Fruit fly (Drosophila melanogaster): ENCODE results near the gene Hakai.

The Hakai gene

DNA sequence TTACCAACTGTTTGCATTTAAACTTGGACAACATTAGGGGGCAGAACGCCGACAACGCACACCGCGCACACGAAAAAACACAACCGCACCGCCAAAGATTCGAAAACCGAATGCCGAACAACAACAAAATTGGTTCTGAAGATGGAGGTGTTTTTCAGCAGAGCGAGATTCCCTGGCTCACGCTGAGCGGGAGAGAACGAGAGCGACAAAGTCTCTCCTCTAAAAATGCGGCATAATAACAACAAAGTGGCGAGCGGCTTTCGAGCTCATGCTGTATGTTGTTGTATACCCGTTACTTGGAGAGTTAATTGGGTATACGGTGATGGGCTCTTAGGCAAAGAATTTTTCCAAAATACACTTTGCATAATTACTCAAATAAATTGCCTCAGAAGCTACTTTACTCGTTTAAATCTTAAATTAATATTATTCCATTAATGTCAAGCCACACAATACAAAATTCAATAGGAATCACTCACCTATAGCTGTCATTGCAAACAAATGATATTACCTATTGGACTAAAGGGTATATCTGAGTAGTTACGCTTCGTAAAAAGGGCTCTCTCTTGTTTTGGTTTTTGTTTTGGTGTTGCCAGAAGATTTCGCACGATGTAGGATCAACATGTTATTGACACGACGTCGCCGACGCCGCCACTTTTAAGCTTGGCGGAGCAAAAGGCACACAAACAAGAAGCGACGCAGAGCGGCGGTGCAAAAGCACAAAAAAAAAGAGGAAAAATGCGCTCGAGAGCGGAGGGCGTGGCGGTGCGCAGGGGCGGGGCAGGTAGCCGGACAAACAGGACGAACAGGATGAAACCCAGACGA is 9.6 kb downstream of the Hakai start (continued):
- TF ChIP-seq mam (GFP tag; optimal IDR thresholded peaks at IDR 0.05) (peak; percentile 73), esg (GFP tag; conservative IDR thresholded peaks at IDR 0.05) (peak; percentile 56), CG18619 (GFP tag; optimal IDR thresholded peaks at IDR 0.05) (peak; percentile 52), dpn (GFP tag; optimal IDR thresholded peaks at IDR 0.05) (peak; percentile 56 to 68), repo (GFP tag; optimal IDR thresholded peaks at IDR 0.05) (no peak), unc-4 (GFP tag; IDR thresholded peaks at IDR 0.05; ENCODE audit: partially characterized antibody) (no peak), CG12942 (GFP tag; optimal IDR thresholded peaks at IDR 0.05) (peak; percentile 28), E2f1 (GFP tag; IDR thresholded peaks at IDR 0.05) (peak; percentile 41; the same call in 1 of the 2 replicates), CG18599 (GFP tag; optimal IDR thresholded peaks at IDR 0.05) (peak; percentile 87), Atf6 (GFP tag; IDR thresholded peaks at IDR 0.05) (peak; percentile 65), Jarid2 (GFP tag; optimal IDR thresholded peaks at IDR 0.05) (no peak), Ssrp (tag; optimal IDR thresholded peaks at IDR 0.05) (peak; percentile 56), gce (GFP tag; IDR thresholded peaks at IDR 0.05) (no peak), Elba2 (GFP tag; optimal IDR thresholded peaks at IDR 0.05) (peak; percentile 69), CG16813 (GFP tag; IDR thresholded peaks at IDR 0.05; ENCODE audit: partially characterized antibody) (no peak), CG4820 (GFP tag; optimal IDR thresholded peaks at IDR 0.05) (peak; percentile 24), Scr (GFP tag; IDR thresholded peaks at IDR 0.05; ENCODE audit: partially characterized antibody) (no peak), Doc2 (GFP tag; IDR thresholded peaks at IDR 0.05) (no peak), Atf3 (GFP tag; optimal IDR thresholded peaks at IDR 0.05) (no peak), sd (tag; optimal IDR thresholded peaks at IDR 0.05) (no peak), br (optimal IDR thresholded peaks at IDR 0.05) (no peak), fd3F (GFP tag; optimal IDR thresholded peaks at IDR 0.05) (peak; percentile 56), fd64A (GFP tag; optimal IDR thresholded peaks at IDR 0.05) (no peak), CG6854 (GFP tag; optimal IDR thresholded peaks at IDR 0.05) (peak; percentile 51), ci (GFP tag; IDR thresholded peaks at IDR 0.05) (no peak), ranshi (GFP tag; IDR thresholded peaks at IDR 0.05) (peak; percentile 68), CG8478 (optimal IDR thresholded peaks at IDR 0.05) (no peak), Oli (tag; optimal IDR thresholded peaks at IDR 0.05) (peak; percentile 63), CG18764 (GFP tag; optimal IDR thresholded peaks at IDR 0.05) (peak; percentile 23), CG4854 (GFP tag; optimal IDR thresholded peaks at IDR 0.05) (peak; percentile 51), unpg (GFP tag; optimal IDR thresholded peaks at IDR 0.05) (peak; percentile 62), run (tag; optimal IDR thresholded peaks at IDR 0.05) (no peak), Mad (GFP tag; optimal IDR thresholded peaks at IDR 0.05) (peak; percentile 38), pho (GFP tag; optimal IDR thresholded peaks at IDR 0.05) (peak; percentile 65), Ravus (GFP tag; IDR thresholded peaks at IDR 0.05) (no peak), Hr39 (optimal IDR thresholded peaks at IDR 0.05) (no peak), CG2712 (tag; optimal IDR thresholded peaks at IDR 0.05) (peak; percentile 72), ken (GFP tag; IDR thresholded peaks at IDR 0.05) (peak; percentile 28; the same call in 1 of the 3 replicates), CG16863 (GFP tag; optimal IDR thresholded peaks at IDR 0.05) (peak; percentile 27), CG10654 (GFP tag; optimal IDR thresholded peaks at IDR 0.05) (peak; percentile 1), trem (tag; optimal IDR thresholded peaks at IDR 0.05) (peak; percentile 27), Neu2 (GFP tag; optimal IDR thresholded peaks at IDR 0.05; ENCODE audit: borderline replicate concordance) (no peak), CHES-1-like (GFP tag; optimal IDR thresholded peaks at IDR 0.05) (peak; percentile 28), H15 (GFP tag; IDR thresholded peaks at IDR 0.05) (no peak), CG10209 (GFP tag; optimal IDR thresholded peaks at IDR 0.05) (peak; percentile 75), pita (GFP tag; optimal IDR thresholded peaks at IDR 0.05) (no peak), toy (GFP tag; IDR thresholded peaks at IDR 0.05) (no peak), CG17829 (tag; optimal IDR thresholded peaks at IDR 0.05) (peak; percentile 65), slou (GFP tag; optimal IDR thresholded peaks at IDR 0.05) (peak; percentile 37), Camta (GFP tag; optimal IDR thresholded peaks at IDR 0.05) (peak; percentile 63), dmrt99B (tag; optimal IDR thresholded peaks at IDR 0.05) (peak; percentile 79)

Measured in whole organism, embryonic.